Worm (Caenorhabditis elegans) whole organism, L2 larva: ENCODE data around the gene srh-141.

Source experiments
- aly-2 ChIP-seq: fragments of 150-350 bp; optimal IDR thresholded peaks from 2 replicates; lab custom pipeline; 2014; ENCODE audit warnings: missing biosample characterization, missing genetic modification characterization
- ama-1 ChIP-seq: fragments of 150-350 bp; optimal IDR thresholded peaks from 2 replicates; lab custom pipeline; 2018; ENCODE audit warnings: inconsistent platforms
- egl-27 ChIP-seq: sonication (generic microtip); optimal IDR thresholded peaks from 3 replicates; lab custom pipeline; 2017; ENCODE audit warnings: missing biosample characterization, missing genetic modification reagents, missing genetic modification characterization
- elt-1 ChIP-seq: fragments of 150-350 bp; optimal IDR thresholded peaks from 2 replicates; lab custom pipeline; 2014; ENCODE audit warnings: missing biosample characterization, missing genetic modification characterization
- lin-13 ChIP-seq: fragments of 150-350 bp; optimal IDR thresholded peaks from 2 replicates; lab custom pipeline; 2014; ENCODE audit warnings: missing biosample characterization, missing genetic modification reagents, missing genetic modification characterization
- lin-39 ChIP-seq: fragments of 150-350 bp; optimal IDR thresholded peaks from 2 replicates; lab custom pipeline; 2014; ENCODE audit warnings: missing biosample characterization, missing genetic modification reagents, missing genetic modification characterization
- nhr-21 ChIP-seq: fragments of 150-350 bp; optimal IDR thresholded peaks from 2 replicates; lab custom pipeline; 2014; ENCODE audit warnings: missing biosample characterization, missing genetic modification characterization
- nhr-6 ChIP-seq: fragments of 150-350 bp; optimal IDR thresholded peaks from 2 replicates; lab custom pipeline; 2014; ENCODE audit warnings: missing biosample characterization, missing genetic modification characterization
- skn-1 ChIP-seq: sonication (generic microtip); optimal IDR thresholded peaks from 2 replicates; lab custom pipeline; 2017; ENCODE audit warnings: missing biosample characterization, missing genetic modification characterization
- sma-9 ChIP-seq, 2 experiments: fragments of 150-350 bp in 1 of 2; sonication (generic microtip) in 1 of 2; optimal IDR thresholded peaks; 2 replicates each; lab custom pipeline; 2014 to 2016; ENCODE audit warnings: missing genetic modification characterization in 2 of 2, mild to moderate bottlenecking in 1 of 2, missing biosample characterization in 1 of 2, missing compliant biosample characterization in 1 of 2, missing genetic modification reagents in 1 of 2, moderate library complexity in 1 of 2
- snpc-4 ChIP-seq: fragments of 150-350 bp; optimal IDR thresholded peaks from 2 replicates; lab custom pipeline; 2014; ENCODE audit warnings: missing biosample characterization, missing genetic modification characterization
- unc-55 ChIP-seq: fragments of 150-350 bp; sonication (generic microtip); optimal IDR thresholded peaks from 3 replicates; lab custom pipeline; 2014; ENCODE audit warnings: missing biosample characterization, missing genetic modification reagents, missing genetic modification characterization
- zag-1 ChIP-seq: fragments of 150-350 bp; optimal IDR thresholded peaks from 2 replicates; lab custom pipeline; 2014; ENCODE audit warnings: missing biosample characterization, missing genetic modification characterization
- ztf-11 ChIP-seq: sonication (generic microtip); optimal IDR thresholded peaks from 2 replicates; lab custom pipeline; 2017; ENCODE audit warnings: missing biosample characterization, missing genetic modification characterization

DNA sequence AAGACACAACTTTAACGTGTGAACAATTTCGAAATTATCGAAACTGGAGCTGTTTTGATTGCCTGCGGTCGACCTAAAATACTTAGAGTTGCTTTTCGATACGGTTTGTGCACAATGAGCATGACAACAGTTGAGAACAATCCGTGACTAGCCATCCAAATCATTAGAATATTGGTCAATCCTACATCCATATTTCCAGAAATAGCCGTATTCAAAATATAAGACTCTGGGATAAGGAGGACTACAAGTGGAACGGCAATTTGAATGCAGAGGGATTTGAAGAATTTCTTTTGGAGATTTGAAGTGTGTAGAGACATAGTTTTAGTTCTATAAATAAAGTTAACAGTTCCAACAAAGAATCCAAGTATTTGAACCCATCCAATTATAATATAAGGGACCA, 15.7 kb downstream of the srh-141 start:
- no peak for TF ChIP-seq nhr-6 (tag; lab: Kevin White, UChicago)
- TF ChIP-seq ztf-11 (tag; lab: Kevin White, UChicago): no peak
- TF ChIP-seq unc-55 (GFP tag; lab: Kevin White, UChicago): no peak
- TF ChIP-seq snpc-4 (tag; lab: Kevin White, UChicago): no peak
- no peak for TF ChIP-seq zag-1 (tag; lab: Kevin White, UChicago)
- no peak for TF ChIP-seq nhr-21 (tag; lab: Kevin White, UChicago)
- no peak for TF ChIP-seq elt-1 (tag; lab: Kevin White, UChicago)
- TF ChIP-seq egl-27: no peak
- TF ChIP-seq skn-1 (tag; lab: Kevin White, UChicago): no peak
- TF ChIP-seq lin-39 (tag; lab: Kevin White, UChicago): no peak
- TF ChIP-seq lin-13: no peak
- no peak for TF ChIP-seq sma-9 (GFP tag; optimal IDR thresholded peaks at IDR 0.05; lab: Kevin White, UChicago)
- TF ChIP-seq sma-9 (tag; optimal IDR thresholded peaks at IDR 0.05; lab: Kevin White, UChicago): no peak
- no peak for TF ChIP-seq aly-2 (tag; lab: Kevin White, UChicago)
- TF ChIP-seq ama-1 (lab: Kevin White, UChicago): no peak
